Fruit fly (Drosophila melanogaster) whole organism, prepupa: ENCODE measurements around the gene milt.

Source experiments
- CG3032 ChIP-seq: fragments of 200-800 bp; optimal IDR thresholded peaks from 2 replicates; lab custom pipeline; 2019; ENCODE audit warnings: missing biosample characterization, mild to moderate bottlenecking, missing genetic modification characterization, moderate library complexity
- CG3919 ChIP-seq: fragments of 200-800 bp; sonication (Bioruptor generic); optimal IDR thresholded peaks from 3 replicates; lab custom pipeline; 2016; ENCODE audit warnings: missing biosample characterization, missing genetic modification characterization
- CG8119 ChIP-seq: fragments of 200-800 bp; sonication (Bioruptor generic); IDR thresholded peaks from 3 replicates; pipeline ENCODE4 v1.3.6; 2022; ENCODE audit warnings: missing biosample characterization, missing genetic modification characterization
- CG8632 ChIP-seq: fragments of 200-800 bp; sonication (Bioruptor generic); optimal IDR thresholded peaks from 3 replicates; lab custom pipeline; 2016; ENCODE audit warnings: missing biosample characterization, missing genetic modification characterization
- Eip93F ChIP-seq: fragments of 200-800 bp; sonication (Bioruptor generic); optimal IDR thresholded peaks from 2 replicates; lab custom pipeline; 2016; ENCODE audit warnings: missing biosample characterization, mild to moderate bottlenecking, missing genetic modification characterization
- Sox102F ChIP-seq: fragments of 200-800 bp; sonication (Bioruptor generic); optimal IDR thresholded peaks from 2 replicates; lab custom pipeline; 2016; ENCODE audit warnings: missing biosample characterization, mild to moderate bottlenecking, missing genetic modification characterization
- salr ChIP-seq, 2 experiments: fragments of 200-800 bp; sonication (Bioruptor generic); optimal IDR thresholded peaks; 3 replicates each; lab custom pipeline; 2016 to 2018; ENCODE audit warnings: missing biosample characterization in 2 of 2, missing genetic modification characterization in 2 of 2, mild to moderate bottlenecking in 1 of 2
- vri ChIP-seq: fragments of 200-800 bp; sonication (Bioruptor generic); optimal IDR thresholded peaks from 3 replicates; lab custom pipeline; 2016; ENCODE audit warnings: missing biosample characterization, mild to moderate bottlenecking, missing genetic modification characterization

DNA sequence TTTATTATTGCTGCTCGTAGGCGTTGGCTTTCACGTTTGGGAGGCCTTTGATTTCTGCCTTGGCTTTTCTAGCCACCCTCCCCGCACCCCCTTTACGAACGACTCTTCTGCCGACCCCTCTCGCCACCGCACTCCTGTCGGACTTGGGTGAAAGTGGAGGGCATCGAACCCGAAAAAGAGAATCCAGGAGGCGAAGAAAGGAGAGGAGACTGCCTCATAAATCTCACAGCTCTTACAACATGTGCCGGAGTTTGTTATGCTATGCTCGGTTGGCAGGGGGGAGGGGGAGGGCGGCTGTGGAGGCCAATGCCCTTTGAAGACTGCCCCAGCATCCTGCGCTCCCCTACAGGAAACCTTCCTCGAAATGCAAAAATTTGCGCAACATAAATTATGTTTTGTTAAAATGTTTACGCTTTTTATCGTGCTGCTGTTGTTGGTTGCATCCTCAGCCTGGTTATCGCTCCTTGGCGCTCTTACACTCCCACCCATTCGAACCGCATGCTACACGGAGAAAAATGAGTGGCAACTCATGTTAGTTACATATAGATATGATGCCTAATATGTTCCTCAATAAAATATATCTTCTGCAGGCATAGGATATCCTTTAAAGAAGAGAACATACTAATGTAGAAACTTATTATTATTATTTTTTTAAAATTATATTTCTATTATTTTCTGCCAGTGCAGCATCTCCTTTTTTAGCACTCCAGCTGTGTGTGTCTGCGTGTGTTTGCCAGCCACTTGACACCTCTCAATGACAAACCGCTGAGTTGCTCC, 66.8 kb downstream of the milt start:
- TF ChIP-seq vri (GFP tag; lab: Kevin White, UChicago) = peak; percentile 28
- TF ChIP-seq CG3919 (GFP tag; lab: Kevin White, UChicago) = peak; percentile 63
- peak; percentile 64 for TF ChIP-seq CG8119 (GFP tag; lab: Robert Waterston, UW)
- TF ChIP-seq Eip93F (GFP tag; lab: Kevin White, UChicago) = no peak
- TF ChIP-seq CG8632 (GFP tag; lab: Kevin White, UChicago) = peak; percentile 64
- peak; percentile 76 for TF ChIP-seq CG3032 (tag; lab: Kevin White, UChicago)
- TF ChIP-seq salr (GFP tag; optimal IDR thresholded peaks at IDR 0.05; lab: Kevin White, UChicago) = peak; percentile 16 to 37
- peak; percentile 62 for TF ChIP-seq Sox102F (GFP tag; lab: Kevin White, UChicago)
